4 worm cellular contexts compared by ENCODE assay signal in genomic region chrV:8027429-8028142, ce11.
TF ChIP-seq lines count a peak whose summit lies in the region.

No protein-coding gene starts in this region.

TF ChIP-seq in whole organism, L1 larva, 84 proteins besides CTCF, POLR2A, EP300 and RAD21 (continues in another document):
- TF ChIP-seq dsc-1 (tag; optimal IDR thresholded peaks at IDR 0.05; lab: Kevin White, UChicago) (no peak), unc-98 (GFP tag; IDR thresholded peaks at IDR 0.05; lab: Robert Waterston, UW) (no peak), ceh-8 (GFP tag; optimal IDR thresholded peaks at IDR 0.05; lab: Kevin White, UChicago) (no peak), nhr-20 (tag; optimal IDR thresholded peaks at IDR 0.05; lab: Kevin White, UChicago) (peak; percentile 56), lin-15B (tag; optimal IDR thresholded peaks at IDR 0.05; lab: Kevin White, UChicago) (no peak), ceh-82 (tag; optimal IDR thresholded peaks at IDR 0.05; lab: Kevin White, UChicago) (no peak), snu-23 (GFP tag; optimal IDR thresholded peaks at IDR 0.05; lab: Kevin White, UChicago) (peak; percentile 43), lin-14 (GFP tag; optimal IDR thresholded peaks at IDR 0.05; lab: Kevin White, UChicago) (peak; percentile 62), grh-1 (GFP tag; IDR thresholded peaks at IDR 0.05; lab: Robert Waterston, UW) (peak; percentile 74), xbp-1 (tag; optimal IDR thresholded peaks at IDR 0.05; lab: Kevin White, UChicago) (no peak), nhr-71 (tag; optimal IDR thresholded peaks at IDR 0.05; lab: Kevin White, UChicago) (peak; percentile 21), mep-1 (tag; optimal IDR thresholded peaks at IDR 0.05; lab: Kevin White, UChicago) (no peak), elt-3 (tag; optimal IDR thresholded peaks at IDR 0.05; lab: Kevin White, UChicago) (peak in 5 of 6 experiments; percentile 9 to 82 (median 30)), efl-1 (optimal IDR thresholded peaks at IDR 0.05; lab: Kevin White, UChicago) (no peak), efl-1 (GFP tag; optimal IDR thresholded peaks at IDR 0.05 in 1 of 2; lab: Kevin White, UChicago) (peak in 1 of 2 experiments; percentile 54), nhr-84 (tag; optimal IDR thresholded peaks at IDR 0.05; lab: Kevin White, UChicago) (no peak), hlh-4 (tag; optimal IDR thresholded peaks at IDR 0.05; lab: Kevin White, UChicago) (no peak), C34B4.2 (tag; optimal IDR thresholded peaks at IDR 0.05; lab: Kevin White, UChicago) (no peak), rnt-1 (tag; optimal IDR thresholded peaks at IDR 0.05; lab: Kevin White, UChicago) (no peak), mab-9 (GFP tag; IDR thresholded peaks at IDR 0.05; lab: Robert Waterston, UW) (no peak), lin-35 (GFP tag; optimal IDR thresholded peaks at IDR 0.05; lab: Kevin White, UChicago) (peak in 1 of 2 experiments; percentile 9), blmp-1 (tag; optimal IDR thresholded peaks at IDR 0.05; lab: Kevin White, UChicago) (peak; percentile 82), nhr-90 (tag; optimal IDR thresholded peaks at IDR 0.05; lab: Kevin White, UChicago; ENCODE audit: poor library complexity) (no peak)

TF ChIP-seq in whole organism, L2 larva, 48 proteins besides CTCF, POLR2A, EP300 and RAD21:
- TF ChIP-seq ztf-1 (GFP tag; conservative IDR thresholded peaks at IDR 0.05; lab: Robert Waterston, UW) (no peak), unc-55 (GFP tag; optimal IDR thresholded peaks at IDR 0.05; lab: Kevin White, UChicago) (no peak), nhr-129 (tag; optimal IDR thresholded peaks at IDR 0.05; lab: Kevin White, UChicago) (no peak), skn-1 (tag; optimal IDR thresholded peaks at IDR 0.05; lab: Kevin White, UChicago) (no peak), sem-4 (tag; optimal IDR thresholded peaks at IDR 0.05; lab: Kevin White, UChicago) (no peak), ama-1 (optimal IDR thresholded peaks at IDR 0.05; lab: Kevin White, UChicago) (no peak), nhr-77 (tag; optimal IDR thresholded peaks at IDR 0.05; lab: Kevin White, UChicago) (no peak), ztf-4 (tag; optimal IDR thresholded peaks at IDR 0.05; lab: Kevin White, UChicago) (no peak), fos-1 (tag; optimal IDR thresholded peaks at IDR 0.05; lab: Kevin White, UChicago) (no peak), sma-3 (GFP tag; optimal IDR thresholded peaks at IDR 0.05; lab: Kevin White, UChicago) (peak; percentile 18), lin-13 (GFP tag; optimal IDR thresholded peaks at IDR 0.05; lab: Kevin White, UChicago) (no peak), ceh-16 (tag; optimal IDR thresholded peaks at IDR 0.05; lab: Kevin White, UChicago) (no peak), lin-39 (tag; optimal IDR thresholded peaks at IDR 0.05; lab: Kevin White, UChicago) (no peak), aly-2 (tag; optimal IDR thresholded peaks at IDR 0.05; lab: Kevin White, UChicago) (no peak), gmeb-1 (tag; optimal IDR thresholded peaks at IDR 0.05; lab: Kevin White, UChicago) (no peak), nhr-25 (tag; optimal IDR thresholded peaks at IDR 0.05; lab: Kevin White, UChicago) (peak; percentile 56), blmp-1 (tag; optimal IDR thresholded peaks at IDR 0.05; lab: Kevin White, UChicago; ENCODE audit: insufficient read depth) (peak; percentile 42), sma-9 (GFP tag; optimal IDR thresholded peaks at IDR 0.05; lab: Kevin White, UChicago) (peak; percentile 70), sma-9 (tag; optimal IDR thresholded peaks at IDR 0.05; lab: Kevin White, UChicago) (no peak), nhr-237 (tag; optimal IDR thresholded peaks at IDR 0.05; lab: Kevin White, UChicago) (no peak), dmd-4 (tag; optimal IDR thresholded peaks at IDR 0.05; lab: Kevin White, UChicago) (no peak)

TF ChIP-seq in whole organism, L3 larva, 47 proteins besides CTCF, POLR2A, EP300 and RAD21:
- TF ChIP-seq nhr-43 (tag; optimal IDR thresholded peaks at IDR 0.05; lab: Kevin White, UChicago; ENCODE audit: poor library complexity, severe bottlenecking) (peak; percentile 21), elt-1 (tag; optimal IDR thresholded peaks at IDR 0.05; lab: Kevin White, UChicago) (peak; percentile 16), elt-3 (tag; optimal IDR thresholded peaks at IDR 0.05; lab: Kevin White, UChicago) (peak in 1 of 3 experiments; percentile 78), ztf-11 (tag; optimal IDR thresholded peaks at IDR 0.05; lab: Kevin White, UChicago) (no peak)

TF ChIP-seq in whole organism, L4 larva, 104 proteins besides CTCF, POLR2A, EP300 and RAD21:
- peak; percentile 39 for TF ChIP-seq dmd-6 (GFP tag; IDR thresholded peaks at IDR 0.05; lab: Robert Waterston, UW)
- peak; percentile 60 for TF ChIP-seq nhr-28 (tag; optimal IDR thresholded peaks at IDR 0.05; lab: Kevin White, UChicago)
- no peak for TF ChIP-seq daf-16 (GFP tag; optimal IDR thresholded peaks at IDR 0.05; lab: Kevin White, UChicago)
- TF ChIP-seq daf-16 (tag; optimal IDR thresholded peaks at IDR 0.05; lab: Kevin White, UChicago): peak; percentile 73
- TF ChIP-seq duxl-1 (tag; optimal IDR thresholded peaks at IDR 0.05; lab: Kevin White, UChicago; ENCODE audit: poor library complexity): no peak
- TF ChIP-seq F26F4.8 (GFP tag; conservative IDR thresholded peaks at IDR 0.05; lab: Robert Waterston, UW): no peak
- no peak for TF ChIP-seq fkh-10 (GFP tag; optimal IDR thresholded peaks at IDR 0.05; lab: Kevin White, UChicago)
- TF ChIP-seq nhr-76 (tag; optimal IDR thresholded peaks at IDR 0.05; lab: Kevin White, UChicago): peak; percentile 3
- no peak for TF ChIP-seq mdl-1 (tag; optimal IDR thresholded peaks at IDR 0.05; lab: Kevin White, UChicago)
- peak; percentile 5 for TF ChIP-seq pqm-1 (tag; optimal IDR thresholded peaks at IDR 0.05; lab: Kevin White, UChicago)
- TF ChIP-seq nhr-102 (tag; optimal IDR thresholded peaks at IDR 0.05; lab: Kevin White, UChicago): no peak
- TF ChIP-seq Y75B8A.6 (GFP tag; IDR thresholded peaks at IDR 0.05; lab: Robert Waterston, UW): 0 out of 2 replicates have a peak, but pooled peaks have one; percentile 26
- peak; percentile 18 for TF ChIP-seq nhr-48 (tag; optimal IDR thresholded peaks at IDR 0.05; lab: Kevin White, UChicago)
- TF ChIP-seq Y48G9A.11 (GFP tag; IDR thresholded peaks at IDR 0.05; lab: Robert Waterston, UW): no peak
TF ChIP-seq in whole organism, L4 larva: peak in this region for 7.

Comparison
In these comparisons a context has a peak if more than half of its experiments do, and no peak if none do; other contexts are left out.
1. Of the 29 proteins assayed by ChIP-seq in both whole organism, L4 larva and whole organism, L1 larva: peak only in whole organism, L4 larva: nhr-28, nhr-76 and pqm-1; only in whole organism, L1 larva: none; in both: none; in neither: 25; mixed calls (peak in some experiments, not most) for 1.